Fruit fly (Drosophila melanogaster) whole organism, wandering third instar larva: Measurements from ENCODE around the gene Cmpk.

Source experiments
- Abd-B ChIP-seq: fragments of >200 bp; optimal IDR thresholded peaks from 2 replicates; lab custom pipeline; 2017; ENCODE audit warnings: missing biosample characterization, missing genetic modification characterization
- CG32264 ChIP-seq: fragments of 200-800 bp; sonication (Bioruptor generic); optimal IDR thresholded peaks from 2 replicates; lab custom pipeline; 2016; ENCODE audit warnings: missing biosample characterization, missing genetic modification characterization
- CG9705 ChIP-seq: fragments of 200-800 bp; sonication (Bioruptor generic); optimal IDR thresholded peaks from 2 replicates; lab custom pipeline; 2018; ENCODE audit warnings: missing biosample characterization, mild to moderate bottlenecking, missing genetic modification characterization
- CrebA ChIP-seq: fragments of 200-800 bp; sonication (Bioruptor generic); optimal IDR thresholded peaks from 2 replicates; lab custom pipeline; 2016; ENCODE audit warnings: missing biosample characterization, mild to moderate bottlenecking, missing genetic modification characterization, borderline replicate concordance
- Dfd ChIP-seq: fragments of >200 bp; optimal IDR thresholded peaks from 2 replicates; lab custom pipeline; 2017; ENCODE audit warnings: missing biosample characterization, missing genetic modification characterization
- Dif ChIP-seq: fragments of 200-275, 200-300 bp; sonication (Bioruptor generic); optimal IDR thresholded peaks from 2 replicates; lab custom pipeline; 2018; ENCODE audit warnings: missing biosample characterization, missing genetic modification characterization; ENCODE audit not compliant: partially characterized antibody
- HLH106 ChIP-seq: fragments of 200-800 bp; optimal IDR thresholded peaks from 3 replicates; lab custom pipeline; 2019; ENCODE audit warnings: missing biosample characterization, mild to moderate bottlenecking, missing genetic modification characterization, moderate library complexity
- Hnf4 ChIP-seq: fragments of 200-800 bp; sonication (Bioruptor generic); optimal IDR thresholded peaks from 2 replicates; lab custom pipeline; 2016; ENCODE audit warnings: missing biosample characterization, mild to moderate bottlenecking, missing genetic modification characterization
- Hr78 ChIP-seq: fragments of >200 bp; optimal IDR thresholded peaks from 2 replicates; lab custom pipeline; 2017; ENCODE audit warnings: missing biosample characterization, missing genetic modification characterization
- Hr83 ChIP-seq: fragments of 200-300 bp; sonication (Bioruptor generic); optimal IDR thresholded peaks from 2 replicates; lab custom pipeline; 2016; ENCODE audit warnings: missing biosample characterization, mild to moderate bottlenecking, missing genetic modification characterization, moderate library complexity; ENCODE audit not compliant: poor library complexity, severe bottlenecking
- Jra ChIP-seq: sonication (Bioruptor generic); optimal IDR thresholded peaks from 2 replicates; lab custom pipeline; 2016; ENCODE audit warnings: missing biosample characterization, missing genetic modification characterization
- Mio ChIP-seq: sonication (Bioruptor generic); optimal IDR thresholded peaks from 2 replicates; lab custom pipeline; 2016; ENCODE audit warnings: missing biosample characterization, missing genetic modification characterization
- Myc ChIP-seq: fragments of >200 bp; optimal IDR thresholded peaks from 2 replicates; lab custom pipeline; 2017
- N ChIP-seq: fragments of >200 bp; optimal IDR thresholded peaks from 2 replicates; lab custom pipeline; 2018; ENCODE audit warnings: missing biosample characterization, missing external identifiers, missing genetic modification characterization
- OdsH ChIP-seq: fragments of 200-800 bp; sonication (Bioruptor generic); optimal IDR thresholded peaks from 2 replicates; lab custom pipeline; 2016; ENCODE audit warnings: missing biosample characterization, mild to moderate bottlenecking, missing genetic modification characterization
- Rel ChIP-seq, 2 experiments: fragments of 200-800 bp; sonication (Bioruptor generic) in 1 of 2; optimal IDR thresholded peaks; 2 replicates in 1 of 2; 3 replicates in 1 of 2; lab custom pipeline; 2016 to 2019; ENCODE audit warnings: mild to moderate bottlenecking in 2 of 2, missing biosample characterization in 2 of 2, missing genetic modification characterization in 2 of 2, moderate library complexity in 1 of 2
- Sp1 ChIP-seq: fragments of 200-800 bp; sonication (Bioruptor generic); optimal IDR thresholded peaks from 3 replicates; lab custom pipeline; 2019; ENCODE audit warnings: missing biosample characterization, mild to moderate bottlenecking, missing genetic modification characterization, moderate library complexity
- Vsx2 ChIP-seq: fragments of 200-300, 225-300 bp; sonication (Bioruptor generic); optimal IDR thresholded peaks from 2 replicates; lab custom pipeline; 2018; ENCODE audit warnings: missing biosample characterization, missing genetic modification characterization; ENCODE audit not compliant: partially characterized antibody
- br ChIP-seq: fragments of 200-800 bp; sonication (Bioruptor generic); optimal IDR thresholded peaks from 2 replicates; lab custom pipeline; 2016; ENCODE audit warnings: missing biosample characterization, missing genetic modification characterization
- brk ChIP-seq: fragments of 200-800 bp; sonication (Bioruptor generic); optimal IDR thresholded peaks from 2 replicates; lab custom pipeline; 2016; ENCODE audit warnings: missing biosample characterization, mild to moderate bottlenecking, missing genetic modification characterization
- dl ChIP-seq, 2 experiments: fragments of 175-275, 200-275 bp in 1 of 2; fragments of 200-275 bp in 1 of 2; sonication (Bioruptor generic); optimal IDR thresholded peaks; lab custom pipeline; 2018; ENCODE audit warnings: mild to moderate bottlenecking in 2 of 2, missing biosample characterization in 2 of 2, missing genetic modification characterization in 2 of 2, moderate library complexity in 2 of 2; ENCODE audit not compliant: partially characterized antibody in 2 of 2, insufficient read depth in 1 of 2
- dmrt93B ChIP-seq: fragments of 200-800 bp; sonication (Bioruptor generic); optimal IDR thresholded peaks from 2 replicates; lab custom pipeline; 2018; ENCODE audit warnings: missing biosample characterization, mild to moderate bottlenecking, missing genetic modification characterization
- dsf ChIP-seq: sonication (Bioruptor generic); optimal IDR thresholded peaks from 2 replicates; lab custom pipeline; 2016; ENCODE audit warnings: missing biosample characterization, missing genetic modification characterization, borderline replicate concordance
- ey ChIP-seq: fragments of 200-800 bp; sonication (Bioruptor generic); optimal IDR thresholded peaks from 2 replicates; lab custom pipeline; 2016; ENCODE audit warnings: missing biosample characterization, missing genetic modification characterization
- foxo ChIP-seq, 2 experiments: fragments of 200-800 bp; sonication (Bioruptor generic); optimal IDR thresholded peaks; 2 replicates in 1 of 2; 3 replicates in 1 of 2; lab custom pipeline; 2016 to 2017; ENCODE audit warnings: missing biosample characterization in 2 of 2, missing genetic modification characterization in 2 of 2
- fru ChIP-seq: fragments of 200-800 bp; sonication (Bioruptor generic); optimal IDR thresholded peaks from 3 replicates; lab custom pipeline; 2016; ENCODE audit warnings: missing biosample characterization, mild to moderate bottlenecking, missing genetic modification characterization
- h ChIP-seq: fragments of 200-800 bp; sonication (Bioruptor generic); optimal IDR thresholded peaks from 3 replicates; lab custom pipeline; 2016; ENCODE audit warnings: missing biosample characterization, mild to moderate bottlenecking, missing genetic modification characterization
- jim ChIP-seq: fragments of 175-275, 200-325 bp; sonication (Bioruptor generic); optimal IDR thresholded peaks from 2 replicates; lab custom pipeline; 2016; ENCODE audit warnings: missing biosample characterization, mild to moderate bottlenecking, missing genetic modification characterization
- lola ChIP-seq: fragments of >200 bp; optimal IDR thresholded peaks from 2 replicates; lab custom pipeline; 2017; ENCODE audit warnings: missing biosample characterization, missing genetic modification characterization
- pan ChIP-seq: fragments of >200 bp; optimal IDR thresholded peaks from 2 replicates; lab custom pipeline; 2017
- psq ChIP-seq: fragments of 200-800 bp; sonication (Bioruptor generic); optimal IDR thresholded peaks from 3 replicates; lab custom pipeline; 2017; ENCODE audit warnings: missing biosample characterization, mild to moderate bottlenecking, missing genetic modification characterization, moderate library complexity
- rgr ChIP-seq: fragments of 200-800 bp; sonication (Bioruptor generic); optimal IDR thresholded peaks from 3 replicates; lab custom pipeline; 2016; ENCODE audit warnings: missing biosample characterization, mild to moderate bottlenecking, missing genetic modification characterization
- sage ChIP-seq: fragments of 200-800 bp; sonication (Bioruptor generic); optimal IDR thresholded peaks from 2 replicates; lab custom pipeline; 2016; ENCODE audit warnings: missing biosample characterization, mild to moderate bottlenecking, missing genetic modification characterization
- sv ChIP-seq: fragments of 200-800 bp; sonication (Bioruptor generic); optimal IDR thresholded peaks from 3 replicates; lab custom pipeline; 2016; ENCODE audit warnings: missing biosample characterization, missing genetic modification characterization
- tai ChIP-seq: sonication (Bioruptor generic); optimal IDR thresholded peaks from 2 replicates; lab custom pipeline; 2016; ENCODE audit warnings: missing biosample characterization, missing genetic modification characterization
- usp ChIP-seq: fragments of >200 bp; optimal IDR thresholded peaks from 2 replicates; lab custom pipeline; 2017; ENCODE audit warnings: missing biosample characterization, missing genetic modification characterization
- woc ChIP-seq: sonication (Bioruptor generic); optimal IDR thresholded peaks from 2 replicates; lab custom pipeline; 2016; ENCODE audit warnings: missing biosample characterization, mild to moderate bottlenecking, missing genetic modification characterization

Cmpk gene

dm6 chr3R:26039793-26040335 lies 15.4 kb downstream of the Cmpk start:
- TF ChIP-seq foxo (GFP tag; optimal IDR thresholded peaks at IDR 0.05; lab: Kevin White, UChicago) (no peak), CG32264 (no peak), tai (no peak), pan (lab: Kevin White, UChicago) (no peak), CrebA (GFP tag; lab: Kevin White, UChicago) (no peak), N (GFP tag; lab: Kevin White, UChicago) (no peak), fru (GFP tag; lab: Kevin White, UChicago) (no peak), Hr83 (GFP tag; lab: Kevin White, UChicago) (no peak), Hnf4 (no peak), CG9705 (GFP tag; lab: Kevin White, UChicago) (no peak), dl (GFP tag; optimal IDR thresholded peaks at IDR 0.05; lab: Kevin White, UChicago; ENCODE audit: insufficient read depth in 1 of 2, partially characterized antibody in 2 of 2) (no peak), h (GFP tag; lab: Kevin White, UChicago) (no peak), ey (GFP tag; lab: Kevin White, UChicago) (no peak), Jra (GFP tag; lab: Kevin White, UChicago) (no peak), jim (GFP tag; lab: Kevin White, UChicago) (no peak), dmrt93B (GFP tag; lab: Kevin White, UChicago) (no peak), psq (GFP tag; lab: Kevin White, UChicago) (no peak)

dm6 chr3R:26037899-26038298 lies 17.3 kb downstream of the Cmpk start:
- TF ChIP-seq dl (GFP tag; optimal IDR thresholded peaks at IDR 0.05; lab: Kevin White, UChicago; ENCODE audit: insufficient read depth in 1 of 2, partially characterized antibody in 2 of 2) (no peak), Myc (lab: Kevin White, UChicago) (no peak), jim (GFP tag; lab: Kevin White, UChicago) (no peak), Dif (GFP tag; lab: Kevin White, UChicago) (no peak), Dfd (no peak), tai (no peak), CG32264 (no peak), Sp1 (GFP tag; lab: Kevin White, UChicago) (no peak), dmrt93B (GFP tag; lab: Kevin White, UChicago) (no peak), dsf (GFP tag; lab: Kevin White, UChicago) (no peak), sv (GFP tag; lab: Kevin White, UChicago) (no peak), ey (GFP tag; lab: Kevin White, UChicago) (no peak), Abd-B (GFP tag; lab: Kevin White, UChicago) (no peak), Jra (GFP tag; lab: Kevin White, UChicago) (no peak), br (no peak)

dm6 chr3R:26036153-26037144 lies 18.8 kb downstream of the Cmpk start:
- TF ChIP-seq h (GFP tag; lab: Kevin White, UChicago): peak; percentile 93
- TF ChIP-seq lola (GFP tag; lab: Kevin White, UChicago): no peak
- TF ChIP-seq Myc (lab: Kevin White, UChicago): no peak
- peak; percentile 61 for TF ChIP-seq sage (GFP tag; lab: Kevin White, UChicago)
- peak; percentile 71 for TF ChIP-seq Dif (GFP tag; lab: Kevin White, UChicago)
- peak; percentile 84 for TF ChIP-seq CG9705 (GFP tag; lab: Kevin White, UChicago)
- peak; percentile 80 for TF ChIP-seq Jra (GFP tag; lab: Kevin White, UChicago)
- TF ChIP-seq sv (GFP tag; lab: Kevin White, UChicago): peak; percentile 72
- peak; percentile 71 for TF ChIP-seq Hnf4
- no peak for TF ChIP-seq Hr83 (GFP tag; lab: Kevin White, UChicago)
- TF ChIP-seq dl (GFP tag; optimal IDR thresholded peaks at IDR 0.05; lab: Kevin White, UChicago; ENCODE audit: insufficient read depth in 1 of 2, partially characterized antibody in 2 of 2): peak; percentile 31 to 48
- TF ChIP-seq foxo (GFP tag; optimal IDR thresholded peaks at IDR 0.05; lab: Kevin White, UChicago): peak in 1 of 2 experiments; percentile 91
- TF ChIP-seq CrebA (GFP tag; lab: Kevin White, UChicago): no peak
- TF ChIP-seq tai: peak; percentile 76
- peak; percentile 75 for TF ChIP-seq CG32264
- peak; percentile 87 for TF ChIP-seq dmrt93B (GFP tag; lab: Kevin White, UChicago)
- peak; percentile 85 for TF ChIP-seq brk (GFP tag; lab: Kevin White, UChicago)
- TF ChIP-seq Dfd: peak; percentile 73
- no peak for TF ChIP-seq usp (GFP tag; lab: Kevin White, UChicago)
- TF ChIP-seq N (GFP tag; lab: Kevin White, UChicago): no peak
- TF ChIP-seq Mio (GFP tag; lab: Kevin White, UChicago): no peak
- TF ChIP-seq fru (GFP tag; lab: Kevin White, UChicago): peak; percentile 96
- peak; percentile 97 for TF ChIP-seq Sp1 (GFP tag; lab: Kevin White, UChicago)
- peak; percentile 18 for TF ChIP-seq Vsx2 (GFP tag; lab: Kevin White, UChicago)
- no peak for TF ChIP-seq Hr78 (GFP tag; lab: Kevin White, UChicago)
- TF ChIP-seq OdsH: peak; percentile 91
- TF ChIP-seq br: peak; percentile 90
- TF ChIP-seq Abd-B (GFP tag; lab: Kevin White, UChicago): no peak
- TF ChIP-seq ey (GFP tag; lab: Kevin White, UChicago): peak; percentile 88
- TF ChIP-seq pan (lab: Kevin White, UChicago): no peak
- TF ChIP-seq Rel (GFP tag; optimal IDR thresholded peaks at IDR 0.05; lab: Kevin White, UChicago): no peak
- peak; percentile 54 for TF ChIP-seq Rel (tag; optimal IDR thresholded peaks at IDR 0.05; lab: Kevin White, UChicago)
- no peak for TF ChIP-seq jim (GFP tag; lab: Kevin White, UChicago)
- peak; percentile 86 for TF ChIP-seq rgr
- TF ChIP-seq woc (GFP tag; lab: Kevin White, UChicago): peak; percentile 93
- TF ChIP-seq HLH106 (tag; lab: Kevin White, UChicago): peak; percentile 94
